Worm (Caenorhabditis elegans) whole organism, midembryonic: ENCODE data around the gene C31H2.14.
A peak's percentile ranks its signal among the peaks of the same experiment; 100 is the strongest.

ENCODE experiments used
- T22C8.4 ChIP-seq: fragments of 200-800 bp; sonication (Bioruptor generic); IDR thresholded peaks from 2 replicates; pipeline ENCODE4 v1.3.6; 2022; ENCODE audit warnings: missing genetic modification characterization, missing compliant biosample characterization
- cog-1 ChIP-seq: sonication (generic microtip); optimal IDR thresholded peaks from 2 replicates; lab custom pipeline; 2016; ENCODE audit warnings: missing genetic modification characterization, missing compliant biosample characterization
- flt-1 ChIP-seq: fragments of 200-800 bp; sonication (Bioruptor generic); IDR thresholded peaks from 2 replicates; pipeline ENCODE4 v1.3.6; 2022; ENCODE audit warnings: missing genetic modification characterization, missing compliant biosample characterization
- klf-2 ChIP-seq: fragments of 200-800 bp; sonication (Bioruptor generic); conservative IDR thresholded peaks from 2 replicates; pipeline ENCODE4 v1.3.6; 2022; ENCODE audit warnings: missing genetic modification reagents, missing genetic modification characterization, missing compliant biosample characterization
- med-1 ChIP-seq: sonication (generic microtip); optimal IDR thresholded peaks from 2 replicates; lab custom pipeline; 2017; ENCODE audit warnings: missing genetic modification characterization, mild to moderate bottlenecking, missing compliant biosample characterization, antibody characterized with exemption, missing genetic modification reagents; ENCODE audit not compliant: insufficient read depth
- ref-1 ChIP-seq: fragments of 200-800 bp; sonication (Bioruptor generic); conservative IDR thresholded peaks from 2 replicates; pipeline ENCODE4 v1.3.6; 2022; ENCODE audit warnings: missing genetic modification reagents, missing genetic modification characterization, missing compliant biosample characterization
- tab-1 ChIP-seq: fragments of 200-800 bp; sonication (Bioruptor generic); IDR thresholded peaks from 2 replicates; pipeline ENCODE4 v1.3.6; 2022; ENCODE audit warnings: missing genetic modification characterization, missing compliant biosample characterization
- ztf-23 ChIP-seq: fragments of 200-800 bp; sonication (Bioruptor generic); IDR thresholded peaks from 2 replicates; pipeline ENCODE4 v1.3.6; 2022; ENCODE audit warnings: missing genetic modification reagents, missing genetic modification characterization, missing compliant biosample characterization
- ztf-29 ChIP-seq: fragments of 200-800 bp; sonication (Bioruptor generic); IDR thresholded peaks from 2 replicates; pipeline ENCODE4 v1.3.6; 2022; ENCODE audit warnings: missing genetic modification reagents, missing genetic modification characterization, missing compliant biosample characterization

The C31H2.14 gene

ce11 chrX:5109130-5109529 lies 38.9 kb upstream of the C31H2.14 start, which contains the start of gene C42D8.1:
TSS of gene C42D8.1 (plus strand) at chrX:5109506.
- TF ChIP-seq T22C8.4 (GFP tag; lab: Robert Waterston, UW) (no peak), ref-1 (no peak), flt-1 (GFP tag; lab: Robert Waterston, UW) (no peak), cog-1 (tag; lab: Kevin White, UChicago) (no peak), ztf-23 (GFP tag; lab: Robert Waterston, UW) (no peak)

DNA sequence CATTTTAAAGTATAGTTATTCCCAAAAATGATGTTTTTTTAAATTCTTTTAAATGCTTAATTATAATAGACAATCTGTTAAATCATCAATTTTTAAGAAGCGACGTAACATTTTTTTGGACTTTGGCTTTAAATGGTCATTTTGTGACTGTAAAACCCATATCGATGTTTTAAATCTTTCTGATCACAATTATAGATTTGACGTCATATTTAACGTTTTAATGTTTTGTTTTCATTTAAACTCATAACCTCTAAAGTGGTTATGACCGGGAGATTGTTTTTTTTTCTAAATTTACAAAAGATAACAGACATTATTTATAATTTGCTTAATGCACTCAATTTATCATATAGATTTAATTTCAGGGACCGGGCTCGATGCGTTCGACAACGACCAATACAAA lies 36.1 kb upstream of the C31H2.14 start:
- no peak for TF ChIP-seq flt-1 (GFP tag; lab: Robert Waterston, UW)
- no peak for TF ChIP-seq ztf-23 (GFP tag; lab: Robert Waterston, UW)
- TF ChIP-seq med-1: no peak
- TF ChIP-seq klf-2: no peak
- TF ChIP-seq cog-1 (tag; lab: Kevin White, UChicago): no peak

- TF ChIP-seq ztf-23 (GFP tag; lab: Robert Waterston, UW) (no peak), ztf-29 (GFP tag; lab: Robert Waterston, UW) (no peak), tab-1 (GFP tag; lab: Robert Waterston, UW) (no peak), T22C8.4 (GFP tag; lab: Robert Waterston, UW) (no peak), flt-1 (GFP tag; lab: Robert Waterston, UW) (no peak), klf-2 (no peak), ref-1 (no peak), med-1 (no peak), cog-1 (tag; lab: Kevin White, UChicago) (no peak)
Observed at ce11 chrX:5115511-5115910, 32.5 kb upstream of the C31H2.14 start.

- TF ChIP-seq klf-2 (no peak), T22C8.4 (GFP tag; lab: Robert Waterston, UW) (no peak), cog-1 (tag; lab: Kevin White, UChicago) (no peak), flt-1 (GFP tag; lab: Robert Waterston, UW) (no peak), tab-1 (GFP tag; lab: Robert Waterston, UW) (no peak), ztf-23 (GFP tag; lab: Robert Waterston, UW) (no peak), med-1 (no peak), ztf-29 (GFP tag; lab: Robert Waterston, UW) (no peak)
Observed at ce11 chrX:5116180-5116579, 31.8 kb upstream of the C31H2.14 start.

ce11 chrX:5116816-5117459 lies 31.1 kb upstream of the C31H2.14 start, which contains the start of gene apl-1:
TSS of gene apl-1 (minus strand) at chrX:5116866.
- TF ChIP-seq tab-1 (GFP tag; lab: Robert Waterston, UW) (no peak), cog-1 (tag; lab: Kevin White, UChicago) (no peak), ztf-29 (GFP tag; lab: Robert Waterston, UW) (no peak), ref-1 (no peak), flt-1 (GFP tag; lab: Robert Waterston, UW) (no peak), klf-2 (no peak), med-1 (no peak), T22C8.4 (GFP tag; lab: Robert Waterston, UW) (no peak), ztf-23 (GFP tag; lab: Robert Waterston, UW) (no peak)

DNA sequence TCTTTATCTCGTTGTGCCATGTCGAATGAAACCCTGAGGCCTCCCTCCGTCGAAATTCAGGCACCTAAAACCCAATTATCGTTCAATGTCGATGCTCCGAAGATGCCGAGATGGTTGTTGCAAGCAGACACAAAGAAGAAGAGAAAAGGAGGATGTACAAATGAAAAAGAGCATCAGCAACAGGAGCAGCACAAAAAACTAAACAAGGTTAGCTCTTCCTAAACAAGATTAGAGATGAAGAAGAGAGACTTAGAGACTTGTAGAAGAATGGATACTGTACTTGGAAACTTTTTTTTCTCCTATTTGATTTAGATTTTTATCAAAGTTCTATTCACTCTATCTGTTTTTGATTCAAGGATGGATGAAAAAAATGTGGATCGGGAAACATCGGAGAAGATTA lies 30.4 kb upstream of the C31H2.14 start:
- TF ChIP-seq cog-1 (tag; lab: Kevin White, UChicago) (no peak), T22C8.4 (GFP tag; lab: Robert Waterston, UW) (no peak), med-1 (no peak), ztf-29 (GFP tag; lab: Robert Waterston, UW) (no peak), ztf-23 (GFP tag; lab: Robert Waterston, UW) (no peak), flt-1 (GFP tag; lab: Robert Waterston, UW) (no peak), klf-2 (no peak), ref-1 (no peak), tab-1 (GFP tag; lab: Robert Waterston, UW) (no peak)

DNA sequence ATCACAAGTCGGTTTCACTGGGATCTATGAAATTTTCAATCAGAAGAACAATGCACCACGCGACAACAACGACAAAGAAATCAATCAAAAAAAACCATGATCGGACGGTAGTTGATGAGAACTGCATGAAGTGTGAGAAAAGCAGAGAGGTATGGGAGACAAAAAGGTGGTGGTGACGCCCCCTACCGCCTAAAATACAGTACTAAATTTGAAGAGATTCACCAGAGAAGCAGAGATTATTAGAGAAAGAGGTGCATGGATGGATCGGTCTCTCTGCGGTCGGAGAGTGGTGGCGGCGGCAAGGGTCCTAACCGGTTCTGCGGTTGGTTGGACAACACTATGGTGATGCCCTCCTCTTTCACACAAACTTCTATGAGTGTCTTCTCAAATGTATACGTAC lies 28.8 kb upstream of the C31H2.14 start:
- TF ChIP-seq flt-1 (GFP tag; lab: Robert Waterston, UW): 0 out of 2 replicates have a peak, but pooled peaks have one; percentile 16
- no peak for TF ChIP-seq cog-1 (tag; lab: Kevin White, UChicago)
- no peak for TF ChIP-seq T22C8.4 (GFP tag; lab: Robert Waterston, UW)
- no peak for TF ChIP-seq med-1
- no peak for TF ChIP-seq ztf-23 (GFP tag; lab: Robert Waterston, UW)

DNA sequence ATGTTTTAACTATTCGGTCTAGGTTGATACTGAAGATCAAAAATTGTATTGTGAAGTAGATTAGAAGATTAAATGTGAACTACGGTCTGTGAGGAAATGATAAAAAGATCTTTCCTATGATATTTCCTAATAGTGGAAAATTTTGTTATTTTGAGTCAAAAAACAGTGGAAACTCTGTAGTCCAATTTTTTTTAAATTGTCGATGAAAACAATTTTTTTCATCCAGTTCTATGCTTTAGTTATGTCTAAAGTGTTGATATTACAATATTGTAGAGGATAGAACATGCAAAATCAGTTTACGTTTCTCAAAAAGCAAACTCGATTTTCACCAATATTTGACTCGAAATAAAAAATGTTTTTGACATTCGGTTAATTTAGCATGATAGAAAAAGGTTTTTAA lies 28.3 kb upstream of the C31H2.14 start:
- TF ChIP-seq tab-1 (GFP tag; lab: Robert Waterston, UW) (no peak), med-1 (no peak), ztf-29 (GFP tag; lab: Robert Waterston, UW) (no peak), ref-1 (no peak), ztf-23 (GFP tag; lab: Robert Waterston, UW) (no peak), T22C8.4 (GFP tag; lab: Robert Waterston, UW) (no peak), klf-2 (no peak), cog-1 (tag; lab: Kevin White, UChicago) (no peak), flt-1 (GFP tag; lab: Robert Waterston, UW) (no peak)

DNA sequence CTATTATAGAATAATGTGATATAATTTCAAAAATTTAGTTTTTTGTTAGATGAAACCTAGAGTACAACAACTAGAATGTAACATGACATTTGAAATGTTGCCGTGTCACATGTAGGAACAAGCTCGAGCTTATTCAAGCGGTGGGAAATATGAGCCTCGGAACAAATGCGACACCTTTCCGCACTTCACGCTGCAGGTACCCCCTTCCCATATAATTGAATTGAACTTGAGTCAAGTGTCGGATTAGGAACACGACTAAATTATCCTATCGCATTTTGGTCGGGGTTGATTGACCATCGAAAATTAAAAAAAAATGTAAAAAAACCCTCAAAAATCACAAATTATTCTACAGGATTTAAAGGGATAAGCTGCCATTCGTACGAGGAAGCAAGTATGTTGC lies 27.8 kb upstream of the C31H2.14 start:
- no peak for TF ChIP-seq ztf-23 (GFP tag; lab: Robert Waterston, UW)
- TF ChIP-seq T22C8.4 (GFP tag; lab: Robert Waterston, UW): no peak
- no peak for TF ChIP-seq cog-1 (tag; lab: Kevin White, UChicago)
- no peak for TF ChIP-seq med-1
- TF ChIP-seq ref-1: no peak
- no peak for TF ChIP-seq ztf-29 (GFP tag; lab: Robert Waterston, UW)
- no peak for TF ChIP-seq tab-1 (GFP tag; lab: Robert Waterston, UW)
- TF ChIP-seq klf-2: no peak
- TF ChIP-seq flt-1 (GFP tag; lab: Robert Waterston, UW): no peak

- TF ChIP-seq ztf-23 (GFP tag; lab: Robert Waterston, UW) (no peak), cog-1 (tag; lab: Kevin White, UChicago) (no peak), flt-1 (GFP tag; lab: Robert Waterston, UW) (no peak), tab-1 (GFP tag; lab: Robert Waterston, UW) (no peak), med-1 (no peak)
Observed at ce11 chrX:5120807-5121206, 27.2 kb upstream of the C31H2.14 start.
